Fruit fly (Drosophila melanogaster) whole organism, embryonic: ENCODE data around the gene CG16779.

Source experiments
- Adf1 ChIP-seq: fragments of 200-800 bp; sonication (Bioruptor generic); IDR thresholded peaks from 2 replicates; pipeline ENCODE4 v1.3.6; 2022; ENCODE audit warnings: missing biosample characterization, missing genetic modification characterization
- Aef1 ChIP-seq: fragments of 200-800 bp; sonication (Bioruptor generic); IDR thresholded peaks from 3 replicates; pipeline ENCODE4 v1.3.6; 2022; ENCODE audit warnings: missing biosample characterization, missing genetic modification characterization
- CG10543 ChIP-seq: fragments of 200-800 bp; sonication (Bioruptor generic); optimal IDR thresholded peaks from 3 replicates; lab custom pipeline; 2017; ENCODE audit warnings: missing biosample characterization, mild to moderate bottlenecking, missing genetic modification characterization, moderate library complexity
- CG10959 ChIP-seq: fragments of 200-800 bp; sonication (Bioruptor generic); IDR thresholded peaks from 2 replicates; pipeline ENCODE4 v1.3.6; 2022; ENCODE audit warnings: missing biosample characterization, missing genetic modification characterization
- CG11247 ChIP-seq: fragments of 200-800 bp; sonication (Bioruptor generic); IDR thresholded peaks from 2 replicates; pipeline ENCODE4 v1.3.6; 2022; ENCODE audit warnings: missing biosample characterization, missing genetic modification characterization
- CG11560 ChIP-seq: fragments of 200-800 bp; sonication (Bioruptor generic); IDR thresholded peaks from 3 replicates; pipeline ENCODE4 v1.3.6; 2022; ENCODE audit warnings: missing biosample characterization, missing genetic modification characterization
- CG14014 ChIP-seq: fragments of 200-800 bp; sonication (Bioruptor generic); IDR thresholded peaks from 2 replicates; pipeline ENCODE4 v1.3.6; 2022; ENCODE audit warnings: missing biosample characterization, missing genetic modification characterization
- CG17361 ChIP-seq: fragments of 200-800 bp; sonication (Bioruptor generic); IDR thresholded peaks from 3 replicates; pipeline ENCODE4 v1.3.6; 2022; ENCODE audit warnings: missing biosample characterization, missing genetic modification characterization
- CG17912 ChIP-seq: fragments of 200-800 bp; sonication (Bioruptor generic); optimal IDR thresholded peaks from 2 replicates; lab custom pipeline; 2018; ENCODE audit warnings: missing biosample characterization, mild to moderate bottlenecking, missing genetic modification characterization
- CG30403 ChIP-seq: fragments of 200-800 bp; sonication (Bioruptor generic); optimal IDR thresholded peaks from 3 replicates; lab custom pipeline; 2016; ENCODE audit warnings: missing biosample characterization, missing genetic modification characterization
- CG3407 ChIP-seq: fragments of 200-800 bp; sonication (Bioruptor generic); optimal IDR thresholded peaks from 2 replicates; lab custom pipeline; 2018; ENCODE audit warnings: missing biosample characterization, mild to moderate bottlenecking, missing genetic modification characterization
- CG34422 ChIP-seq: fragments of 200-800 bp; sonication (Bioruptor generic); IDR thresholded peaks from 3 replicates; pipeline ENCODE4 v1.3.6; 2022; ENCODE audit warnings: missing biosample characterization, missing genetic modification characterization
- CG3847 ChIP-seq: fragments of 200-800 bp; sonication (Bioruptor generic); IDR thresholded peaks from 2 replicates; pipeline ENCODE4 v1.3.6; 2022; ENCODE audit warnings: missing biosample characterization, missing genetic modification characterization
- CG6654 ChIP-seq: fragments of 200-800 bp; sonication (Bioruptor generic); optimal IDR thresholded peaks from 2 replicates; lab custom pipeline; 2017; ENCODE audit warnings: missing biosample characterization, mild to moderate bottlenecking, missing genetic modification characterization
- CG7745 ChIP-seq: fragments of 200-800 bp; sonication (Bioruptor generic); optimal IDR thresholded peaks from 2 replicates; lab custom pipeline; 2018; ENCODE audit warnings: missing biosample characterization, mild to moderate bottlenecking, missing genetic modification characterization, moderate library complexity
- CG8290 ChIP-seq, 3 experiments: fragments of 200-800 bp; sonication (Bioruptor generic); optimal IDR thresholded peaks; 2 replicates each; lab custom pipeline; 2016 to 2019; ENCODE audit warnings: missing biosample characterization in 3 of 3, missing genetic modification characterization in 3 of 3, mild to moderate bottlenecking in 2 of 3, moderate library complexity in 1 of 3
- Camta ChIP-seq: fragments of 200-800 bp; sonication (Bioruptor generic); optimal IDR thresholded peaks from 2 replicates; lab custom pipeline; 2016; ENCODE audit warnings: missing biosample characterization, missing genetic modification characterization
- D19A ChIP-seq: fragments of 200-800 bp; optimal IDR thresholded peaks from 3 replicates; lab custom pipeline; 2019; ENCODE audit warnings: missing biosample characterization, mild to moderate bottlenecking, missing genetic modification characterization, moderate library complexity
- HLH4C ChIP-seq: fragments of 200-800 bp; sonication (Bioruptor generic); IDR thresholded peaks from 3 replicates; pipeline ENCODE4 v1.3.6; 2022; ENCODE audit warnings: missing biosample characterization, missing genetic modification characterization; ENCODE audit not compliant: partially characterized antibody
- Hr39 ChIP-seq: fragments of >200 bp; optimal IDR thresholded peaks from 2 replicates; lab custom pipeline; 2017
- MESR4 ChIP-seq: fragments of 200-800 bp; sonication (Bioruptor generic); optimal IDR thresholded peaks from 2 replicates; lab custom pipeline; 2018; ENCODE audit warnings: missing biosample characterization, mild to moderate bottlenecking, missing genetic modification characterization, moderate library complexity
- Nf-YB ChIP-seq: fragments of 200-800 bp; sonication (Bioruptor generic); optimal IDR thresholded peaks from 3 replicates; lab custom pipeline; 2019; ENCODE audit warnings: missing biosample characterization, mild to moderate bottlenecking, missing genetic modification characterization, moderate library complexity
- NfI ChIP-seq: fragments of 200-800 bp; sonication (Bioruptor generic); optimal IDR thresholded peaks from 3 replicates; lab custom pipeline; 2018; ENCODE audit warnings: missing biosample characterization, mild to moderate bottlenecking, missing genetic modification characterization, moderate library complexity
- Sin3A ChIP-seq: fragments of >200 bp; optimal IDR thresholded peaks from 2 replicates; lab custom pipeline; 2018
- Sox100B ChIP-seq: fragments of 200-800 bp; sonication (Bioruptor generic); optimal IDR thresholded peaks from 3 replicates; lab custom pipeline; 2018; ENCODE audit warnings: missing biosample characterization, mild to moderate bottlenecking, missing genetic modification characterization
- Xbp1 ChIP-seq: fragments of 200-800 bp; sonication (Bioruptor generic); optimal IDR thresholded peaks from 3 replicates; lab custom pipeline; 2016; ENCODE audit warnings: missing biosample characterization, mild to moderate bottlenecking, missing genetic modification characterization
- abd-A ChIP-seq: fragments of 200-800 bp; sonication (Bioruptor generic); optimal IDR thresholded peaks from 3 replicates; lab custom pipeline; 2019; ENCODE audit warnings: missing biosample characterization, mild to moderate bottlenecking, missing genetic modification characterization, moderate library complexity
- bab2 ChIP-seq: fragments of 200-800 bp; sonication (Bioruptor generic); optimal IDR thresholded peaks from 2 replicates; lab custom pipeline; 2016; ENCODE audit warnings: missing biosample characterization, missing genetic modification characterization
- bbx ChIP-seq: fragments of 200-800 bp; sonication (Bioruptor generic); IDR thresholded peaks from 2 replicates; pipeline ENCODE4 v1.3.6; 2022; ENCODE audit warnings: missing biosample characterization, missing genetic modification characterization; ENCODE audit not compliant: partially characterized antibody
- cg ChIP-seq: fragments of 200-800 bp; sonication (Bioruptor generic); optimal IDR thresholded peaks from 3 replicates; lab custom pipeline; 2019; ENCODE audit warnings: missing biosample characterization, mild to moderate bottlenecking, missing genetic modification characterization, moderate library complexity
- dpn ChIP-seq, 2 experiments: fragments of 200-800 bp; sonication (Bioruptor generic); optimal IDR thresholded peaks; 3 replicates each; lab custom pipeline; 2016; ENCODE audit warnings: missing biosample characterization in 2 of 2, missing genetic modification characterization in 2 of 2
- exex ChIP-seq: fragments of 200-800 bp; sonication (Bioruptor generic); optimal IDR thresholded peaks from 4 replicates; lab custom pipeline; 2018; ENCODE audit warnings: missing biosample characterization, mild to moderate bottlenecking, missing genetic modification characterization, moderate library complexity
- fu2 ChIP-seq: fragments of 200-800 bp; sonication (Bioruptor generic); optimal IDR thresholded peaks from 2 replicates; lab custom pipeline; 2016; ENCODE audit warnings: missing biosample characterization, missing genetic modification characterization
- ham ChIP-seq: fragments of 200-800 bp; sonication (Bioruptor generic); IDR thresholded peaks from 2 replicates; pipeline ENCODE4 v1.3.6; 2022; ENCODE audit warnings: missing biosample characterization, missing genetic modification characterization
- hkb ChIP-seq, 2 experiments: fragments of 200-800 bp in 1 of 2; fragments of >200 bp in 1 of 2; sonication (Bioruptor generic) in 1 of 2; IDR thresholded peaks in 1 of 2; optimal IDR thresholded peaks in 1 of 2; 2 replicates each; pipeline versions ENCODE4 v1.3.6 to Lab custom; 2017 to 2022; ENCODE audit warnings: missing biosample characterization in 1 of 2, missing genetic modification characterization in 1 of 2
- knrl ChIP-seq: fragments of 200-800 bp; sonication (Bioruptor generic); IDR thresholded peaks from 3 replicates; pipeline ENCODE4 v1.3.6; 2022; ENCODE audit warnings: missing biosample characterization, missing genetic modification characterization; ENCODE audit not compliant: partially characterized antibody
- lab ChIP-seq: fragments of 200-800 bp; sonication (Bioruptor generic); optimal IDR thresholded peaks from 3 replicates; lab custom pipeline; 2017; ENCODE audit warnings: missing biosample characterization, missing genetic modification characterization, mild to moderate bottlenecking, moderate library complexity, missing genetic modification reagents
- lilli ChIP-seq: fragments of 200-800 bp; sonication (Bioruptor generic); optimal IDR thresholded peaks from 3 replicates; lab custom pipeline; 2016; ENCODE audit warnings: missing biosample characterization, missing genetic modification characterization
- nau ChIP-seq: fragments of 200-800 bp; sonication (Bioruptor generic); optimal IDR thresholded peaks from 3 replicates; lab custom pipeline; 2017; ENCODE audit warnings: missing biosample characterization, mild to moderate bottlenecking, missing genetic modification characterization, missing genetic modification reagents
- nmo ChIP-seq: fragments of 200-800 bp; sonication (Bioruptor generic); optimal IDR thresholded peaks from 2 replicates; lab custom pipeline; 2018; ENCODE audit warnings: missing biosample characterization, mild to moderate bottlenecking, missing genetic modification characterization, moderate library complexity
- sd ChIP-seq: fragments of 200-800 bp; sonication (Bioruptor generic); optimal IDR thresholded peaks from 3 replicates; lab custom pipeline; 2018; ENCODE audit warnings: missing biosample characterization, mild to moderate bottlenecking, missing genetic modification characterization, moderate library complexity
- sens ChIP-seq: fragments of 200-800 bp; sonication (Bioruptor generic); peaks from one replicate; lab custom pipeline; 2016; ENCODE audit warnings: missing biosample characterization, missing genetic modification characterization
- sr ChIP-seq: fragments of 200-800 bp; sonication (Bioruptor generic); IDR thresholded peaks from 3 replicates; pipeline ENCODE4 v1.3.6; 2022; ENCODE audit warnings: missing biosample characterization, missing genetic modification characterization
- tgo ChIP-seq: fragments of 200-800 bp; sonication (Bioruptor generic); IDR thresholded peaks from 3 replicates; pipeline ENCODE4 v1.3.6; 2022; ENCODE audit warnings: missing biosample characterization, missing genetic modification characterization
- tna ChIP-seq: fragments of 200-800 bp; sonication (Bioruptor generic); IDR thresholded peaks from 2 replicates; pipeline ENCODE4 v1.3.6; 2022; ENCODE audit warnings: missing biosample characterization, missing genetic modification characterization; ENCODE audit not compliant: partially characterized antibody
- trh ChIP-seq: fragments of 200-800 bp; sonication (Bioruptor generic); optimal IDR thresholded peaks from 2 replicates; lab custom pipeline; 2016; ENCODE audit warnings: missing biosample characterization, missing genetic modification characterization
- tup ChIP-seq: fragments of 200-800 bp; sonication (Bioruptor generic); optimal IDR thresholded peaks from 2 replicates; lab custom pipeline; 2016; ENCODE audit warnings: missing biosample characterization, mild to moderate bottlenecking, missing genetic modification characterization, moderate library complexity
- vfl ChIP-seq: fragments of 200-800 bp; sonication (Bioruptor generic); optimal IDR thresholded peaks from 2 replicates; lab custom pipeline; 2016; ENCODE audit warnings: missing biosample characterization, missing genetic modification characterization

The CG16779 gene

dm6 chr3R:9532437-9533180, 39.1 kb upstream of the CG16779 start, which contains the start of gene by (continued):
- TF ChIP-seq Xbp1 (GFP tag; lab: Kevin White, UChicago) (no peak), tup (GFP tag; lab: Kevin White, UChicago) (no peak), exex (tag; lab: Kevin White, UChicago) (peak; percentile 76), sd (tag; lab: Kevin White, UChicago) (peak; percentile 83), CG14014 (GFP tag; lab: Robert Waterston, UW) (no peak), sr (GFP tag; lab: Robert Waterston, UW) (peak; percentile 60; the same call in 2 of the 3 replicates), CG3847 (GFP tag; lab: Robert Waterston, UW) (no peak), fu2 (no peak), tgo (GFP tag; lab: Robert Waterston, UW) (no peak), tna (GFP tag; lab: Robert Waterston, UW) (peak; percentile 8; the same call in 1 of the 2 replicates), Adf1 (GFP tag; lab: Robert Waterston, UW) (peak; percentile 38; the same call in 1 of the 2 replicates), dpn (GFP tag; optimal IDR thresholded peaks at IDR 0.05; lab: Kevin White, UChicago) (no peak), bab2 (GFP tag; lab: Kevin White, UChicago) (no peak), CG10543 (GFP tag; lab: Kevin White, UChicago) (peak; percentile 43), cg (GFP tag; lab: Kevin White, UChicago) (peak; percentile 47), bbx (GFP tag; lab: Robert Waterston, UW) (peak; percentile 38; the same call in 1 of the 2 replicates), CG7745 (tag; lab: Kevin White, UChicago) (no peak), CG8290 (GFP tag; optimal IDR thresholded peaks at IDR 0.05; lab: Kevin White, UChicago) (no peak), CG8290 (tag; optimal IDR thresholded peaks at IDR 0.05; lab: Kevin White, UChicago) (peak in 1 of 2 experiments; percentile 35), CG6654 (GFP tag; lab: Kevin White, UChicago) (no peak), CG17912 (GFP tag; lab: Kevin White, UChicago) (no peak), Hr39 (no peak), abd-A (peak; percentile 41)

DNA sequence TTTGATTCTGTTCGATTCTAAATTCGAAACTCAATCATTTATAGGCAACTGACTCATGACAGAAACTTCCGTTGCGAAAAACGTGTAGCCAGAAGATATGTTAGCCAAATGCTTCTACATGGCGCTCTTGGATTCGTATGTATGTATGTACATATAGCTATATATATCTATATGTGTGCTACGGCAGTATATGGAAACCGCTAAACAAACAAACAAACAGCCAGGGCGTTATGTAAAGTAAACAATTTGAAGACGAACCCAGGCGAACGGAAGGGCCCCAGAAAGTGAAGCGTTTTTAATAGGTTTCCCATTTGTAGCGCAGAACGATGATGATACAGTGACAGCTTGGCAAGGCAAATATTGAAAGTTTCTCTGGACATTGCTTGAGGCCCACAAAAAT, 36.4 kb upstream of the CG16779 start:
- TF ChIP-seq MESR4 (GFP tag; lab: Kevin White, UChicago) (no peak), CG11247 (GFP tag; lab: Robert Waterston, UW) (no peak), D19A (tag; lab: Kevin White, UChicago) (no peak), cg (GFP tag; lab: Kevin White, UChicago) (peak; percentile 15), nau (GFP tag; lab: Kevin White, UChicago) (no peak), CG11560 (tag; lab: Robert Waterston, UW) (no peak), Sox100B (GFP tag; lab: Kevin White, UChicago) (peak; percentile 2), knrl (GFP tag; lab: Robert Waterston, UW) (no peak), vfl (no peak), trh (GFP tag; lab: Kevin White, UChicago) (no peak), Camta (GFP tag; lab: Kevin White, UChicago) (no peak), CG3407 (no peak), NfI (GFP tag; lab: Kevin White, UChicago) (peak; percentile 10), hkb (optimal IDR thresholded peaks at IDR 0.05; lab: Kevin White, UChicago) (no peak), hkb (GFP tag; IDR thresholded peaks at IDR 0.05; lab: Robert Waterston, UW) (no peak), sens (GFP tag; lab: Kevin White, UChicago) (peak; percentile 37), nmo (GFP tag; lab: Kevin White, UChicago) (no peak), CG10959 (no peak), lilli (GFP tag; lab: Kevin White, UChicago) (no peak), ham (GFP tag; lab: Robert Waterston, UW) (no peak), Aef1 (GFP tag; lab: Robert Waterston, UW) (no peak), CG17361 (GFP tag; lab: Robert Waterston, UW) (no peak), dpn (GFP tag; optimal IDR thresholded peaks at IDR 0.05; lab: Kevin White, UChicago) (no peak), Nf-YB (GFP tag; lab: Kevin White, UChicago) (peak; percentile 14), lab (GFP tag; lab: Kevin White, UChicago) (peak; percentile 6), CG34422 (no peak), Sin3A (no peak), CG30403 (no peak), HLH4C (no peak)
